Worm (Caenorhabditis elegans) whole organism, late embryonic: Measurements from ENCODE around the gene C05B5.11.

Experiments
- ceh-48 ChIP-seq: sonication (generic microtip); optimal IDR thresholded peaks from 2 replicates; lab custom pipeline; 2016; ENCODE audit warnings: missing genetic modification characterization, inconsistent platforms, missing compliant biosample characterization
- ets-4 ChIP-seq: sonication (generic microtip); optimal IDR thresholded peaks from 2 replicates; lab custom pipeline; 2016; ENCODE audit warnings: missing genetic modification characterization, missing compliant biosample characterization
- nfya-1 ChIP-seq: sonication (generic microtip); optimal IDR thresholded peaks from 2 replicates; lab custom pipeline; 2017; ENCODE audit warnings: missing genetic modification characterization, mild to moderate bottlenecking, missing compliant biosample characterization, antibody characterized with exemption, moderate library complexity
- pha-2 ChIP-seq: sonication (generic microtip); optimal IDR thresholded peaks from 2 replicates; lab custom pipeline; 2017; ENCODE audit warnings: mild to moderate bottlenecking, missing genetic modification characterization, missing compliant biosample characterization
- pqm-1 ChIP-seq: sonication (generic microtip); optimal IDR thresholded peaks from 2 replicates; lab custom pipeline; 2016; ENCODE audit warnings: missing genetic modification characterization, missing compliant biosample characterization
- unc-55 ChIP-seq: sonication (generic microtip); optimal IDR thresholded peaks from 2 replicates; lab custom pipeline; 2017; ENCODE audit warnings: missing biosample characterization, missing genetic modification reagents, missing genetic modification characterization

DNA sequence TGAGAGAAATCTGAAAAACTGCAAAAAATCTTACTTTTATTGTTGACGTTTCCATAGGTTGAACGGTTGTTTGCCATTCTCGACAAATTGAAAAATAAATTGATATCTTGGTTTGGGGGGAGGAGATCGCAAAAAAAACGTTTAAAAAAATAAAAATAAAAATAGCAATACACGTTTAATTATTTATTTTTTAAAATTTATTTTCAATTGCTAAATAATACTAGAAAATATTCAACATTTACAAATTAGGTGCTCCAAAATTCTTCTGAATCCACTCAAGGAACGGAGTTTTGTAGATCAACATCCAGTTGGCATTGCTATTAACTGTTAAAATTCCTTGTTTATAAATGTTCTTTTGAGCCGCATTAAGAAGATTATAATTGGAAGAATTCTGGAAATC lies 35.7 kb downstream of the C05B5.11 start, which contains the start of gene T16G12.7:
- TF ChIP-seq unc-55 (GFP tag; lab: Kevin White, UChicago) (no peak), ceh-48 (tag; lab: Kevin White, UChicago) (no peak), ets-4 (tag; lab: Kevin White, UChicago) (no peak), pha-2 (no peak), nfya-1 (tag; lab: Kevin White, UChicago) (no peak), pqm-1 (tag; lab: Kevin White, UChicago) (no peak)
